Fruit fly (Drosophila melanogaster) Kc167 (cell line): ENCODE data around the gene CG43924.
"Not testable (repeated sequence)": the region's sequence is repeated elsewhere in the genome, so short reads cannot be mapped to it uniquely, and the experiment has no call there.

ENCODE experiments used
- Myc ChIP-seq: fragments of >200 bp; optimal IDR thresholded peaks from 2 replicates; lab custom pipeline; 2017; ENCODE audit warnings: missing external identifiers
- Sin3A ChIP-seq: fragments of >200 bp; optimal IDR thresholded peaks from 2 replicates; lab custom pipeline; 2018; ENCODE audit warnings: missing external identifiers
- insv ChIP-seq: fragments of >200 bp; optimal IDR thresholded peaks from 3 replicates; lab custom pipeline; 2018; ENCODE audit warnings: missing external identifiers
- psq ChIP-seq: fragments of >200 bp; optimal IDR thresholded peaks from 2 replicates; lab custom pipeline; 2017; ENCODE audit warnings: missing external identifiers
- ttk ChIP-seq: sonication (Bioruptor generic); optimal IDR thresholded peaks from 2 replicates; lab custom pipeline; 2017; ENCODE audit warnings: missing external identifiers

DNA sequence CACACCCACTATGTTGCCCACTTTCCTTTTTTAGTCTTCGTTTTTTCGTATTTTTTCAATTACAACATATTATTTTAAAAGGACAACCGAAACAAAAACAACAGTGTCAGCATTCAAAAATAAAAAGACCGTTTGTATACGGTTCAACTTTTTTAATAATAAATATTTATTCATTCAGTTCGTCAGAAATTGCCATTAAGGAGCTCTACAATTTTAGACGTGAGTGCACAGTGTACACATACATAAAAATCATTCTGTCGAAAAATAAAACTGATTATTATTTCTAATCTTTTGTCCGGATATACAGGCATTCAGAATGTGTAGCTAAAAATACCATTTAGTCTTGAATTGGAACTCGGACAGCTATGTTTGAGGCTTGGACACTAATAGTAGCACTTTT, 41.0 kb downstream of the CG43924 start, which contains the start of gene CG18478:
- TF ChIP-seq Myc; ttk (lab: Kevin White, UChicago); insv (lab: Kevin White, UChicago); Sin3A (lab: Kevin White, UChicago); psq: not testable (repeated sequence)
